Fruit fly (Drosophila melanogaster) whole organism, embryonic: ENCODE data around the gene dlg1.
A peak's percentile ranks its signal among the peaks of the same experiment; 100 is the strongest.

ENCODE experiments used
- Ada2b ChIP-seq: fragments of 200-800 bp; sonication (Bioruptor generic); IDR thresholded peaks from 2 replicates; pipeline ENCODE4 v1.3.6; 2022; ENCODE audit warnings: missing biosample characterization, missing genetic modification characterization
- Antp ChIP-seq: fragments of 200-800 bp; sonication (Bioruptor generic); optimal IDR thresholded peaks from 3 replicates; lab custom pipeline; 2016; ENCODE audit warnings: missing biosample characterization, missing genetic modification characterization
- BEAF-32 ChIP-seq: fragments of 200-800 bp; sonication (Bioruptor generic); optimal IDR thresholded peaks from 3 replicates; lab custom pipeline; 2017; ENCODE audit warnings: missing biosample characterization, missing genetic modification characterization, mild to moderate bottlenecking, moderate library complexity, missing genetic modification reagents
- BtbVII ChIP-seq: fragments of 200-800 bp; sonication (Bioruptor generic); optimal IDR thresholded peaks from 3 replicates; lab custom pipeline; 2017; ENCODE audit warnings: missing biosample characterization, mild to moderate bottlenecking, missing genetic modification characterization
- C15 ChIP-seq: fragments of 200-800 bp; sonication (Bioruptor generic); IDR thresholded peaks from 3 replicates; pipeline ENCODE4 v1.3.6; 2022; ENCODE audit warnings: missing biosample characterization, missing genetic modification characterization
- CG10654 ChIP-seq: fragments of 200-800 bp; sonication (Bioruptor generic); optimal IDR thresholded peaks from 2 replicates; lab custom pipeline; 2016; ENCODE audit warnings: missing biosample characterization, missing genetic modification characterization
- CG11560 ChIP-seq: fragments of 200-800 bp; sonication (Bioruptor generic); IDR thresholded peaks from 3 replicates; pipeline ENCODE4 v1.3.6; 2022; ENCODE audit warnings: missing biosample characterization, missing genetic modification characterization
- CG12391 ChIP-seq: fragments of 200-800 bp; sonication (Bioruptor generic); optimal IDR thresholded peaks from 3 replicates; lab custom pipeline; 2018; ENCODE audit warnings: missing biosample characterization, mild to moderate bottlenecking, missing genetic modification characterization, moderate library complexity
- CG13123 ChIP-seq: fragments of 200-800 bp; sonication (Bioruptor generic); optimal IDR thresholded peaks from 2 replicates; lab custom pipeline; 2016; ENCODE audit warnings: missing biosample characterization, missing genetic modification characterization
- CG14441 ChIP-seq: fragments of 200-800 bp; sonication (Bioruptor generic); IDR thresholded peaks from 2 replicates; pipeline ENCODE4 v1.3.6; 2022; ENCODE audit warnings: missing biosample characterization, missing genetic modification characterization
- CG15073 ChIP-seq: fragments of 200-800 bp; sonication (Bioruptor generic); optimal IDR thresholded peaks from 2 replicates; lab custom pipeline; 2016; ENCODE audit warnings: missing biosample characterization, missing genetic modification characterization
- CG16815 ChIP-seq: fragments of 200-800 bp; sonication (Bioruptor generic); optimal IDR thresholded peaks from 3 replicates; lab custom pipeline; 2017; ENCODE audit warnings: missing biosample characterization, mild to moderate bottlenecking, missing genetic modification characterization
- CG17328 ChIP-seq: fragments of 200-800 bp; sonication (Bioruptor generic); IDR thresholded peaks from 2 replicates; pipeline ENCODE4 v1.3.6; 2022; ENCODE audit warnings: missing biosample characterization, missing genetic modification characterization
- CG17385 ChIP-seq: fragments of 200-800 bp; sonication (Bioruptor generic); optimal IDR thresholded peaks from 3 replicates; lab custom pipeline; 2018; ENCODE audit warnings: missing biosample characterization, mild to moderate bottlenecking, missing genetic modification characterization
- CG18764 ChIP-seq: fragments of 200-800 bp; sonication (Bioruptor generic); optimal IDR thresholded peaks from 3 replicates; lab custom pipeline; 2016; ENCODE audit warnings: missing biosample characterization, missing genetic modification characterization
- CG2712 ChIP-seq: fragments of 200-800 bp; optimal IDR thresholded peaks from 3 replicates; lab custom pipeline; 2019; ENCODE audit warnings: missing biosample characterization, mild to moderate bottlenecking, missing genetic modification characterization, moderate library complexity
- CG30403 ChIP-seq: fragments of 200-800 bp; sonication (Bioruptor generic); optimal IDR thresholded peaks from 3 replicates; lab custom pipeline; 2016; ENCODE audit warnings: missing biosample characterization, missing genetic modification characterization
- CG4424 ChIP-seq: fragments of 200-800 bp; sonication (Bioruptor generic); optimal IDR thresholded peaks from 3 replicates; lab custom pipeline; 2016; ENCODE audit warnings: missing biosample characterization, missing genetic modification characterization
- CG6765 ChIP-seq: fragments of 200-800 bp; sonication (Bioruptor generic); optimal IDR thresholded peaks from 3 replicates; lab custom pipeline; 2017; ENCODE audit warnings: missing biosample characterization, mild to moderate bottlenecking, missing genetic modification characterization
- CHES-1-like ChIP-seq: fragments of 200-800 bp; sonication (Bioruptor generic); optimal IDR thresholded peaks from 2 replicates; lab custom pipeline; 2016; ENCODE audit warnings: missing biosample characterization, missing genetic modification characterization
- CTCF ChIP-seq: fragments of 200-800 bp; sonication (Bioruptor generic); optimal IDR thresholded peaks from 2 replicates; lab custom pipeline; 2017; ENCODE audit warnings: missing biosample characterization, mild to moderate bottlenecking, missing genetic modification characterization, moderate library complexity
- CoRest ChIP-seq: fragments of 200-800 bp; sonication (Bioruptor generic); optimal IDR thresholded peaks from 3 replicates; lab custom pipeline; 2018; ENCODE audit warnings: missing biosample characterization, mild to moderate bottlenecking, missing genetic modification characterization, moderate library complexity
- D19A ChIP-seq: fragments of 200-800 bp; optimal IDR thresholded peaks from 3 replicates; lab custom pipeline; 2019; ENCODE audit warnings: missing biosample characterization, mild to moderate bottlenecking, missing genetic modification characterization, moderate library complexity
- Dref ChIP-seq: fragments of 200-800 bp; sonication (Bioruptor generic); IDR thresholded peaks from 2 replicates; pipeline ENCODE4 v1.3.6; 2022; ENCODE audit warnings: missing biosample characterization, missing genetic modification characterization
- E2f1 ChIP-seq: fragments of 200-800 bp; sonication (Bioruptor generic); IDR thresholded peaks from 2 replicates; pipeline ENCODE4 v1.3.6; 2022; ENCODE audit warnings: missing biosample characterization, missing genetic modification characterization
- Gug ChIP-seq: fragments of 200-800 bp; sonication (Bioruptor generic); IDR thresholded peaks from 4 replicates; pipeline ENCODE4 v1.3.6; 2022; ENCODE audit warnings: missing biosample characterization, missing genetic modification characterization
- HmgZ ChIP-seq: fragments of 200-800 bp; sonication (Bioruptor generic); optimal IDR thresholded peaks from 2 replicates; lab custom pipeline; 2018; ENCODE audit warnings: missing biosample characterization, mild to moderate bottlenecking, missing genetic modification characterization
- Meics ChIP-seq: fragments of 200-800 bp; sonication (Bioruptor generic); optimal IDR thresholded peaks from 2 replicates; lab custom pipeline; 2017; ENCODE audit warnings: missing biosample characterization, mild to moderate bottlenecking, missing genetic modification characterization
- NFAT ChIP-seq: fragments of 200-800 bp; sonication (Bioruptor generic); IDR thresholded peaks from 2 replicates; pipeline ENCODE4 v1.3.6; 2022; ENCODE audit warnings: missing biosample characterization, missing genetic modification characterization
- NK7.1 ChIP-seq: fragments of 200-800 bp; sonication (Bioruptor generic); optimal IDR thresholded peaks from 3 replicates; lab custom pipeline; 2016; ENCODE audit warnings: missing biosample characterization, missing genetic modification characterization
- Optix ChIP-seq: fragments of 200-800 bp; sonication (Bioruptor generic); IDR thresholded peaks from 3 replicates; pipeline ENCODE4 v1.3.6; 2022; ENCODE audit warnings: missing biosample characterization, missing genetic modification characterization
- PHDP ChIP-seq: fragments of 200-800 bp; sonication (Bioruptor generic); optimal IDR thresholded peaks from 3 replicates; lab custom pipeline; 2018; ENCODE audit warnings: missing biosample characterization, mild to moderate bottlenecking, missing genetic modification characterization, moderate library complexity
- Sry-β ChIP-seq: fragments of 200-800 bp; sonication (Bioruptor generic); optimal IDR thresholded peaks from 2 replicates; lab custom pipeline; 2018; ENCODE audit warnings: missing biosample characterization, mild to moderate bottlenecking, missing genetic modification characterization, moderate library complexity
- Sry-δ ChIP-seq: fragments of 200-800 bp; sonication (Bioruptor generic); optimal IDR thresholded peaks from 2 replicates; lab custom pipeline; 2016; ENCODE audit warnings: missing biosample characterization, missing genetic modification characterization
- ac ChIP-seq: fragments of 200-800 bp; sonication (Bioruptor generic); optimal IDR thresholded peaks from 3 replicates; lab custom pipeline; 2017; ENCODE audit warnings: missing biosample characterization, mild to moderate bottlenecking, missing genetic modification characterization
- al ChIP-seq: fragments of 200-800 bp; sonication (Bioruptor generic); IDR thresholded peaks from 2 replicates; pipeline ENCODE4 v1.3.6; 2022; ENCODE audit warnings: missing biosample characterization, missing genetic modification characterization
- ase ChIP-seq: fragments of 200-800 bp; sonication (Bioruptor generic); IDR thresholded peaks from 3 replicates; pipeline ENCODE4 v1.3.6; 2022; ENCODE audit warnings: missing biosample characterization, missing genetic modification characterization
- bab2 ChIP-seq: fragments of 200-800 bp; sonication (Bioruptor generic); optimal IDR thresholded peaks from 2 replicates; lab custom pipeline; 2016; ENCODE audit warnings: missing biosample characterization, missing genetic modification characterization
- btn ChIP-seq: fragments of 200-800 bp; sonication (Bioruptor generic); optimal IDR thresholded peaks from 2 replicates; lab custom pipeline; 2016; ENCODE audit warnings: missing biosample characterization, missing genetic modification characterization
- chn ChIP-seq: fragments of 200-800 bp; sonication (Bioruptor generic); optimal IDR thresholded peaks from 2 replicates; lab custom pipeline; 2016; ENCODE audit warnings: missing biosample characterization, missing genetic modification characterization
- ci ChIP-seq: fragments of 200-800 bp; sonication (Bioruptor generic); IDR thresholded peaks from 3 replicates; pipeline ENCODE4 v1.3.6; 2022; ENCODE audit warnings: missing biosample characterization, missing genetic modification characterization
- crp ChIP-seq, 2 experiments: fragments of 200-800 bp; sonication (Bioruptor generic); optimal IDR thresholded peaks; 2 replicates in 1 of 2; 3 replicates in 1 of 2; lab custom pipeline; 2017; ENCODE audit warnings: missing biosample characterization in 2 of 2, missing genetic modification characterization in 2 of 2, mild to moderate bottlenecking in 1 of 2, moderate library complexity in 1 of 2
- cwo ChIP-seq: fragments of 200-800 bp; sonication (Bioruptor generic); optimal IDR thresholded peaks from 3 replicates; lab custom pipeline; 2017; ENCODE audit warnings: missing biosample characterization, missing genetic modification characterization, mild to moderate bottlenecking, moderate library complexity, missing genetic modification reagents
- ewg ChIP-seq: fragments of 200-800 bp; sonication (Bioruptor generic); optimal IDR thresholded peaks from 3 replicates; lab custom pipeline; 2017; ENCODE audit warnings: mild to moderate bottlenecking, missing biosample characterization, missing genetic modification reagents, missing genetic modification characterization
- fd102C ChIP-seq: fragments of 200-800 bp; sonication (Bioruptor generic); optimal IDR thresholded peaks from 2 replicates; lab custom pipeline; 2018; ENCODE audit warnings: missing biosample characterization, mild to moderate bottlenecking, missing genetic modification characterization, moderate library complexity
- grau ChIP-seq: fragments of 200-800 bp; optimal IDR thresholded peaks from 3 replicates; lab custom pipeline; 2019; ENCODE audit warnings: missing biosample characterization, mild to moderate bottlenecking, missing genetic modification characterization, moderate library complexity
- klu ChIP-seq: fragments of 200-800 bp; sonication (Bioruptor generic); IDR thresholded peaks from 2 replicates; pipeline ENCODE4 v1.3.6; 2022; ENCODE audit warnings: missing biosample characterization, missing genetic modification characterization
- oc ChIP-seq: fragments of 200-800 bp; sonication (Bioruptor generic); optimal IDR thresholded peaks from 2 replicates; lab custom pipeline; 2018; ENCODE audit warnings: missing biosample characterization, mild to moderate bottlenecking, missing genetic modification characterization, moderate library complexity
- odd ChIP-seq: fragments of 200-800 bp; sonication (Bioruptor generic); optimal IDR thresholded peaks from 2 replicates; lab custom pipeline; 2017; ENCODE audit warnings: missing biosample characterization, mild to moderate bottlenecking, missing genetic modification characterization
- ro ChIP-seq: fragments of 200-800 bp; sonication (Bioruptor generic); IDR thresholded peaks from 2 replicates; pipeline ENCODE4 v1.3.6; 2022; ENCODE audit warnings: missing biosample characterization, missing genetic modification characterization
- schlank ChIP-seq: fragments of 200-800 bp; sonication (Bioruptor generic); optimal IDR thresholded peaks from 2 replicates; lab custom pipeline; 2018; ENCODE audit warnings: missing biosample characterization, mild to moderate bottlenecking, missing genetic modification characterization
- tx ChIP-seq: fragments of 200-800 bp; sonication (Bioruptor generic); optimal IDR thresholded peaks from 2 replicates; lab custom pipeline; 2016; ENCODE audit warnings: missing biosample characterization, missing genetic modification characterization

Gene dlg1

DNA sequence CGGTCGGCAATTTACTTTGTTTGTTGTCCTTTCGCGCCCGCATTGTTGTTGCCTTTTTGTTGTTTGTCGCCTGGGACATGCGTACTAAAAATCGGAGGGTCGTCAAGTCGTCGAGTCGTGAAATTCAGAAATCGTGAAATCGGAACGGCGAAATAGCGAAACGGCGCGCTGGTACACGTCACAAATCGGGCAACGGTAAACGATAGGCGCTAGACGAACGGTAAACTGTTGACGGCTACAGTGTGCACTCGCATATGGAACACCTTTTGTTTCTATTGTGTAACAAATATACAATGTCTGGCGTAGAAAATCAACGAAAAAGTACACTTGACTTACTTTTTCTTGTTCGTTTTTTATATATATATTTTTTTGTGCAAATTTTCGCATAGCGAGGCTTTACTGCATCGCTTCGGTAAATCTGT, 14.6 kb downstream of the dlg1 start (continued):
- peak; percentile 2 for TF ChIP-seq NK7.1 (GFP tag; lab: Kevin White, UChicago)
- peak; percentile 9 for TF ChIP-seq CTCF (GFP tag; lab: Kevin White, UChicago)
- TF ChIP-seq Sry-β = no peak
- TF ChIP-seq Antp (GFP tag; lab: Kevin White, UChicago) = peak; percentile 46
- peak; percentile 71 for TF ChIP-seq PHDP
- no peak for TF ChIP-seq Sry-δ
- TF ChIP-seq Dref (GFP tag; lab: Robert Waterston, UW) = no peak
- no peak for TF ChIP-seq fd102C
- TF ChIP-seq chn (GFP tag; lab: Kevin White, UChicago) = peak; percentile 43
- peak; percentile 64 for TF ChIP-seq CG6765 (GFP tag; lab: Kevin White, UChicago)
- TF ChIP-seq CG17385 (GFP tag; lab: Kevin White, UChicago) = peak; percentile 65
- TF ChIP-seq grau = peak; percentile 90
- TF ChIP-seq CG10654 (GFP tag; lab: Kevin White, UChicago) = peak; percentile 32
- peak; percentile 82 for TF ChIP-seq Ada2b (GFP tag; lab: Robert Waterston, UW)
- peak; percentile 59 for TF ChIP-seq bab2
- peak; percentile 77 for TF ChIP-seq ci (GFP tag; lab: Robert Waterston, UW)
- TF ChIP-seq CHES-1-like (GFP tag; lab: Kevin White, UChicago) = no peak
- TF ChIP-seq CG11560 = peak; percentile 77; the same call in 2 of the 3 replicates
- TF ChIP-seq Gug (GFP tag; lab: Robert Waterston, UW) = peak; percentile 76; the same call in 3 of the 4 replicates
- TF ChIP-seq ac (GFP tag; lab: Kevin White, UChicago) = no peak
- peak; percentile 63 for TF ChIP-seq CG30403 (GFP tag; lab: Kevin White, UChicago)
- peak; percentile 71 for TF ChIP-seq E2f1 (GFP tag; lab: Robert Waterston, UW)
- peak; percentile 61 for TF ChIP-seq CoRest (tag; lab: Kevin White, UChicago)
- peak; percentile 73 for TF ChIP-seq BtbVII
- peak; percentile 57; the same call in 1 of the 3 replicates for TF ChIP-seq Optix (GFP tag; lab: Robert Waterston, UW)
- no peak for TF ChIP-seq CG13123 (GFP tag; lab: Kevin White, UChicago)
- TF ChIP-seq Meics (GFP tag; lab: Kevin White, UChicago) = peak; percentile 86
- peak; percentile 81 for TF ChIP-seq ewg (GFP tag; lab: Kevin White, UChicago)
- peak; percentile 76 for TF ChIP-seq CG14441
- TF ChIP-seq cwo (GFP tag; lab: Kevin White, UChicago) = peak; percentile 67
- no peak for TF ChIP-seq crp (GFP tag; optimal IDR thresholded peaks at IDR 0.05; lab: Kevin White, UChicago)
- TF ChIP-seq CG18764 (GFP tag; lab: Kevin White, UChicago) = peak; percentile 18
- TF ChIP-seq schlank (tag; lab: Kevin White, UChicago) = peak; percentile 52
- no peak for TF ChIP-seq btn (GFP tag; lab: Kevin White, UChicago)
- TF ChIP-seq tx = peak; percentile 7
- TF ChIP-seq D19A (tag; lab: Kevin White, UChicago) = peak; percentile 2
- no peak for TF ChIP-seq BEAF-32 (GFP tag; lab: Kevin White, UChicago)
- TF ChIP-seq CG15073 (GFP tag; lab: Kevin White, UChicago) = no peak
- peak; percentile 44; the same call in 1 of the 2 replicates for TF ChIP-seq CG17328 (GFP tag; lab: Robert Waterston, UW)
- TF ChIP-seq CG16815 (GFP tag; lab: Kevin White, UChicago) = peak; percentile 18
- TF ChIP-seq CG2712 (tag; lab: Kevin White, UChicago) = peak; percentile 43
- peak; percentile 41 for TF ChIP-seq CG4424 (GFP tag; lab: Kevin White, UChicago)
- TF ChIP-seq al = peak; percentile 74
- TF ChIP-seq HmgZ (tag; lab: Kevin White, UChicago) = peak; percentile 42
- peak; percentile 27 for TF ChIP-seq oc (tag; lab: Kevin White, UChicago)
- TF ChIP-seq klu (GFP tag; lab: Robert Waterston, UW) = peak; percentile 74
- peak; percentile 51 for TF ChIP-seq CG12391
- TF ChIP-seq odd (GFP tag; lab: Kevin White, UChicago) = peak; percentile 21
- TF ChIP-seq NFAT (GFP tag; lab: Robert Waterston, UW) = peak; percentile 71; the same call in 1 of the 2 replicates
- peak; percentile 56; the same call in 1 of the 3 replicates for TF ChIP-seq ase (GFP tag; lab: Robert Waterston, UW)
- peak; percentile 43; the same call in 1 of the 2 replicates for TF ChIP-seq ro (GFP tag; lab: Robert Waterston, UW)
- TF ChIP-seq C15 (GFP tag; lab: Robert Waterston, UW) = 0 out of 3 replicates have a peak, but pooled peaks have one; percentile 49
